Worm (Caenorhabditis elegans) whole organism, L4/young adult: ENCODE measurements around the gene F38A5.22.

Experiments
- dao-5 ChIP-seq: sonication (generic microtip); optimal IDR thresholded peaks from 2 replicates; lab custom pipeline; 2016; ENCODE audit warnings: missing genotype, missing genetic modification characterization, moderate library complexity, missing compliant biosample characterization
- him-1 ChIP-seq: sonication (generic microtip); optimal IDR thresholded peaks from 2 replicates; lab custom pipeline; 2016; ENCODE audit warnings: missing genotype, missing genetic modification reagents, missing genetic modification characterization, missing compliant biosample characterization

DNA sequence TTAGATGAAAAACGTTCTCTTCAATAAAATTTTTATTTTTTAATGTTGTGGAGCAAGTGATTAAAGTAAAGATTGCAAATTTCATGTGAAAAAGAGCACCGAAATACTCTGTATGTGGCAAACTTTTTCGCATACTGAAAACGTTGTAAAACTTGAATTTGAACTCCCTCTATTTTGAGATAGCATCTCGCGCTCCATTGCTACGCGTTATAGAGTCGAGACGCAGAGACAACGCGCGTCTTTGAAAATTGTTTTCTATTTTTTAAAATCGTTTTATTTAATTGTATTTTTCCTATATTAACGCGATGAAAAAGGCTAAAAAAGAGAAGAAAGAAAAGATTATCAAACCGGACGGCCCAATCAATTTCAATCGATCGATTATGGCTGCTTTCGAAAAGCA, 47.1 kb downstream of the F38A5.22 start, which contains the start of gene fan-1:
- TF ChIP-seq dao-5 (tag; lab: Kevin White, UChicago) (no peak), him-1 (peak; percentile 61)
